Fruit fly (Drosophila melanogaster): Measurements from ENCODE around the gene OXA1L.

Gene OXA1L

dm6 chr3L:10837869-10838783, 48.1 kb downstream of the OXA1L start:
- no peak for TF ChIP-seq h (optimal IDR thresholded peaks at IDR 0.05)
- TF ChIP-seq psq (optimal IDR thresholded peaks at IDR 0.05), result no peak
- no peak for TF ChIP-seq Myc (optimal IDR thresholded peaks at IDR 0.05)
- TF ChIP-seq insv (optimal IDR thresholded peaks at IDR 0.05), result no peak
- TF ChIP-seq Sin3A (optimal IDR thresholded peaks at IDR 0.05), result no peak
- TF ChIP-seq ttk (optimal IDR thresholded peaks at IDR 0.05), result no peak

DNA sequence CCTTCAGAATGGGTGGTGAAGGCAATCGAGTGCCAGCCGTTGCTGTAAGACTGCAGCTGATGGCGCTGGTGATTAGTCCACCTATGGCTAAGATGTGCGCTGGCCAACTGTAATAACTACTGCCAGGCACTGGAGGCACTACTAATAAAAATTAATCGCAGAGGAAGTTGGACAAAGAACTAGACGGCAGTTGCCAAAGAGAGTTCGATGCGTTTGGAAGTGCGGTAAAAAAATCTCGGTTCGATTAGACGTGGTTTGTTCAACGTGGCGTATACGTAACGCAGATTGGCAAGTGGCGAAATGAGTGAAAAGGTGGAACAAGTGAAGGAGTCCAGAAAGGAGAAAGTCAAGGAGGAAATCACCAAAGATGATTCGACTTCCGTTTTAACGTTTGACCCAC, 51.0 kb downstream of the OXA1L start, which contains the start of gene tna:
Gene tna, plus strand, starts transcription at position 301 of the 400 bp plus-strand sequence.
- TF ChIP-seq Myc (optimal IDR thresholded peaks at IDR 0.05) (no peak), Sin3A (optimal IDR thresholded peaks at IDR 0.05) (no peak), h (optimal IDR thresholded peaks at IDR 0.05) (no peak), insv (optimal IDR thresholded peaks at IDR 0.05) (no peak), ttk (optimal IDR thresholded peaks at IDR 0.05) (no peak), psq (optimal IDR thresholded peaks at IDR 0.05) (no peak)

Data from Kc167 (cell line).